ENCODE assay signal across 5 fruit fly cellular contexts in the genomic region with DNA sequence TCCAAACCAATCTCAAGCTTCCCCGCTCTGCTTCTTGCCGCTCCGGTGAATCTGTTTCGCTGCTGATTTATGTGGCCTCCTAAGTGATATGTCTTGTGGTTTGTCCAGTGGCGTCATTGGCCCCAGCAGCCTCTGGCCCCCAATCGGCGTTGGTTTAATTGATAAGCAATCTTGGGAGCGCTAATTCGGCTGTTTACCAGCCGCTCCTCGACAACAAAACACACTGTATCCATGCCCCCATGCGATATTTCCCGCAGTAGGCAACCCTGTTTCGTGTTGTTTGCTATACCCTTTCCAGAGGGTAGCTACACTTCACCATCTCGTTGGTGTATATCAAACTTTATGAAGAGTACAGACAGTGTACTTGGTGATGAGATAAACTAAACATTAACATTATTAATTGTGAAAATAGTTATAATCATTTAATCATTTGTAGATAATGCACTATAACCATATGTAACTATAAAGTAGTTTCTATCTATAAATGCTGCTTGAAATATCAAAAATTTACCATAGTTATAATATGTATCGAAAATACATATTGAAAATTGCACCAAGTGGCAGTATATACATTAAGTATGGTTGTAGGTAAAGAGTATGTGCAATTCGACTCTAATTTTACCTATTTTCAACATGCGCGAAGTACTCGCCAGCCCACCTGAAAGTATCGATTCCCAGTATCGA.
TF ChIP-seq lines count a peak whose summit lies in the region.

A gene (minus strand): TSS at position 229 of the 684 bp plus-strand sequence.

- TF ChIP-seq CTCF in whole organism, embryonic (GFP tag; optimal IDR thresholded peaks at IDR 0.05; lab: Kevin White, UChicago) = no peak

TF ChIP-seq in whole organism, adult, 20 proteins besides CTCF, POLR2A, EP300 and RAD21 (continues in another document):
- TF ChIP-seq Clk (GFP tag; optimal IDR thresholded peaks at IDR 0.05; lab: Kevin White, UChicago) = peak; percentile 48
- TF ChIP-seq cnc (optimal IDR thresholded peaks at IDR 0.05; lab: Kevin White, UChicago) = no peak
- TF ChIP-seq CG5204 (GFP tag; optimal IDR thresholded peaks at IDR 0.05; lab: Kevin White, UChicago) = peak; percentile 75
- peak; percentile 84 for TF ChIP-seq Hr96 (GFP tag; optimal IDR thresholded peaks at IDR 0.05; lab: Kevin White, UChicago)
- no peak for TF ChIP-seq kay (GFP tag; lab: Kevin White, UChicago; ENCODE audit: borderline replicate concordance)
- peak; percentile 88 for TF ChIP-seq CG1620 (GFP tag; optimal IDR thresholded peaks at IDR 0.05; lab: Kevin White, UChicago)
- peak; percentile 86 for TF ChIP-seq CG7101 (tag; optimal IDR thresholded peaks at IDR 0.05; lab: Kevin White, UChicago)
- TF ChIP-seq CG7045 (GFP tag; optimal IDR thresholded peaks at IDR 0.05; lab: Kevin White, UChicago) = peak; percentile 73
- peak; percentile 44 for TF ChIP-seq ovo (GFP tag; optimal IDR thresholded peaks at IDR 0.05; lab: Kevin White, UChicago)
- peak; percentile 73 for TF ChIP-seq toe (GFP tag; optimal IDR thresholded peaks at IDR 0.05; lab: Kevin White, UChicago)
- peak; percentile 80 for TF ChIP-seq Mnt (GFP tag; optimal IDR thresholded peaks at IDR 0.05; lab: Kevin White, UChicago)
- peak; percentile 65 for TF ChIP-seq tj (GFP tag; optimal IDR thresholded peaks at IDR 0.05; lab: Kevin White, UChicago)
- TF ChIP-seq bab1 (GFP tag; optimal IDR thresholded peaks at IDR 0.05; lab: Kevin White, UChicago) = peak; percentile 77
- peak; percentile 79 for TF ChIP-seq pad (GFP tag; optimal IDR thresholded peaks at IDR 0.05; lab: Kevin White, UChicago)
- TF ChIP-seq CG14711 (tag; optimal IDR thresholded peaks at IDR 0.05; lab: Kevin White, UChicago) = peak; percentile 92
- TF ChIP-seq CG33017 (tag; optimal IDR thresholded peaks at IDR 0.05; lab: Kevin White, UChicago) = peak; percentile 67

TF ChIP-seq in whole organism, embryonic, 481 proteins besides CTCF, POLR2A, EP300 and RAD21 (continues in another document):
- TF ChIP-seq Atf6 (GFP tag; IDR thresholded peaks at IDR 0.05; lab: Robert Waterston, UW) = peak; percentile 69
- no peak for TF ChIP-seq dan (GFP tag; IDR thresholded peaks at IDR 0.05; lab: Robert Waterston, UW)
- TF ChIP-seq CG1647 (GFP tag; optimal IDR thresholded peaks at IDR 0.05; lab: Kevin White, UChicago) = peak; percentile 64
- peak; percentile 81 for TF ChIP-seq ATbp (GFP tag; optimal IDR thresholded peaks at IDR 0.05; lab: Kevin White, UChicago)
- peak in 1 of 3 experiments; percentile 82 for TF ChIP-seq lola (GFP tag; optimal IDR thresholded peaks at IDR 0.05; lab: Kevin White, UChicago)
- no peak for TF ChIP-seq her (GFP tag; optimal IDR thresholded peaks at IDR 0.05; lab: Kevin White, UChicago)
- TF ChIP-seq Hmr (GFP tag; optimal IDR thresholded peaks at IDR 0.05; lab: Kevin White, UChicago) = peak; percentile 90
- TF ChIP-seq gem (tag; optimal IDR thresholded peaks at IDR 0.05; lab: Kevin White, UChicago) = peak; percentile 93
- peak; percentile 61 for TF ChIP-seq jumu (GFP tag; optimal IDR thresholded peaks at IDR 0.05; lab: Kevin White, UChicago)
- peak; percentile 15 for TF ChIP-seq tup (GFP tag; optimal IDR thresholded peaks at IDR 0.05; lab: Kevin White, UChicago)
- TF ChIP-seq Six4 (GFP tag; optimal IDR thresholded peaks at IDR 0.05; lab: Kevin White, UChicago) = peak; percentile 80
- TF ChIP-seq ara (GFP tag; IDR thresholded peaks at IDR 0.05; lab: Robert Waterston, UW) = peak; percentile 57
- peak; percentile 59 for TF ChIP-seq CG31224 (GFP tag; IDR thresholded peaks at IDR 0.05; lab: Robert Waterston, UW)
- no peak for TF ChIP-seq ac (GFP tag; optimal IDR thresholded peaks at IDR 0.05; lab: Kevin White, UChicago)
- TF ChIP-seq knrl (GFP tag; IDR thresholded peaks at IDR 0.05; lab: Robert Waterston, UW; ENCODE audit: partially characterized antibody) = peak; percentile 44; the same call in 1 of the 3 replicates
- TF ChIP-seq inv (GFP tag; IDR thresholded peaks at IDR 0.05; lab: Robert Waterston, UW; ENCODE audit: partially characterized antibody) = peak; percentile 36; the same call in 1 of the 2 replicates

TF ChIP-seq in whole organism, prepupa, 60 proteins besides CTCF, POLR2A, EP300 and RAD21 (continues in another document):
- peak; percentile 88 for TF ChIP-seq OdsH (GFP tag; optimal IDR thresholded peaks at IDR 0.05; lab: Kevin White, UChicago)
- peak; percentile 72 for TF ChIP-seq vri (GFP tag; optimal IDR thresholded peaks at IDR 0.05; lab: Kevin White, UChicago)
- TF ChIP-seq CG11902 (GFP tag; optimal IDR thresholded peaks at IDR 0.05; lab: Kevin White, UChicago) = peak; percentile 83
- TF ChIP-seq Sox102F (GFP tag; optimal IDR thresholded peaks at IDR 0.05; lab: Kevin White, UChicago) = peak; percentile 82
- TF ChIP-seq CG7368 (GFP tag; optimal IDR thresholded peaks at IDR 0.05; lab: Kevin White, UChicago) = peak; percentile 76
- peak; percentile 78 for TF ChIP-seq CG9139 (GFP tag; optimal IDR thresholded peaks at IDR 0.05; lab: Kevin White, UChicago)
- peak; percentile 90 for TF ChIP-seq CG10631 (GFP tag; optimal IDR thresholded peaks at IDR 0.05; lab: Kevin White, UChicago)
- peak; percentile 86 for TF ChIP-seq net (GFP tag; optimal IDR thresholded peaks at IDR 0.05; lab: Kevin White, UChicago)
- TF ChIP-seq Hr39 (GFP tag; optimal IDR thresholded peaks at IDR 0.05; lab: Kevin White, UChicago) = peak; percentile 90
- peak; percentile 83 for TF ChIP-seq acj6 (GFP tag; optimal IDR thresholded peaks at IDR 0.05; lab: Kevin White, UChicago)
- peak; percentile 86 for TF ChIP-seq CG4318 (GFP tag; optimal IDR thresholded peaks at IDR 0.05; lab: Kevin White, UChicago)
- peak; percentile 94 for TF ChIP-seq CG32006 (GFP tag; optimal IDR thresholded peaks at IDR 0.05; lab: Kevin White, UChicago)
- TF ChIP-seq CG3919 (GFP tag; optimal IDR thresholded peaks at IDR 0.05; lab: Kevin White, UChicago) = peak; percentile 87
- TF ChIP-seq eg (GFP tag; IDR thresholded peaks at IDR 0.05; lab: Robert Waterston, UW) = peak; percentile 70
- TF ChIP-seq pdm3 (GFP tag; optimal IDR thresholded peaks at IDR 0.05; lab: Kevin White, UChicago) = peak; percentile 90
- TF ChIP-seq fd85E (GFP tag; optimal IDR thresholded peaks at IDR 0.05; lab: Kevin White, UChicago) = peak; percentile 66
- peak; percentile 4 for TF ChIP-seq Eip93F (GFP tag; optimal IDR thresholded peaks at IDR 0.05; lab: Kevin White, UChicago)

TF ChIP-seq in whole organism, pupa, 21 proteins besides CTCF, POLR2A, EP300 and RAD21 (continues in another document):
- TF ChIP-seq CG8159 (tag; optimal IDR thresholded peaks at IDR 0.05; lab: Kevin White, UChicago) = peak; percentile 89
- no peak for TF ChIP-seq CG14655 (GFP tag; optimal IDR thresholded peaks at IDR 0.05; lab: Kevin White, UChicago)
- TF ChIP-seq CG13204 (GFP tag; optimal IDR thresholded peaks at IDR 0.05; lab: Kevin White, UChicago) = peak; percentile 67
- peak; percentile 38; the same call in 1 of the 2 replicates for TF ChIP-seq CG10348 (GFP tag; IDR thresholded peaks at IDR 0.05; lab: Robert Waterston, UW)
- peak; percentile 76 for TF ChIP-seq CG17806 (tag; optimal IDR thresholded peaks at IDR 0.05; lab: Kevin White, UChicago)
- 0 out of 2 replicates have a peak, but pooled peaks have one; percentile 27 for TF ChIP-seq CG32121 (GFP tag; IDR thresholded peaks at IDR 0.05; lab: Robert Waterston, UW)
- TF ChIP-seq CG8301 (tag; optimal IDR thresholded peaks at IDR 0.05; lab: Kevin White, UChicago) = peak; percentile 86
- no peak for TF ChIP-seq EcR (GFP tag; optimal IDR thresholded peaks at IDR 0.05; lab: Kevin White, UChicago)
- TF ChIP-seq CG12605 (GFP tag; IDR thresholded peaks at IDR 0.05; lab: Robert Waterston, UW) = no peak
- no peak for TF ChIP-seq D1 (tag; optimal IDR thresholded peaks at IDR 0.05; lab: Kevin White, UChicago)
- TF ChIP-seq rn (GFP tag; IDR thresholded peaks at IDR 0.05; lab: Robert Waterston, UW) = no peak
- TF ChIP-seq fd96Ca (GFP tag; IDR thresholded peaks at IDR 0.05; lab: Robert Waterston, UW) = peak; percentile 25; the same call in 1 of the 3 replicates
- TF ChIP-seq CG15710 (tag; optimal IDR thresholded peaks at IDR 0.05; lab: Kevin White, UChicago) = peak; percentile 87
- peak; percentile 41 for TF ChIP-seq gl (tag; optimal IDR thresholded peaks at IDR 0.05; lab: Kevin White, UChicago)
- peak; percentile 70 for TF ChIP-seq CG4496 (GFP tag; IDR thresholded peaks at IDR 0.05; lab: Robert Waterston, UW)
- peak; percentile 83 for TF ChIP-seq CG9948 (tag; optimal IDR thresholded peaks at IDR 0.05; lab: Kevin White, UChicago)
- TF ChIP-seq Ets98B (GFP tag; IDR thresholded peaks at IDR 0.05; lab: Robert Waterston, UW) = peak; percentile 57
- peak; percentile 75 for TF ChIP-seq Pif1B (GFP tag; optimal IDR thresholded peaks at IDR 0.05; lab: Kevin White, UChicago)

TF ChIP-seq in whole organism, wandering third instar larva, 38 proteins besides CTCF, POLR2A, EP300 and RAD21 (continues in another document):
- TF ChIP-seq Sp1 (GFP tag; optimal IDR thresholded peaks at IDR 0.05; lab: Kevin White, UChicago) (peak; percentile 89), CG32264 (GFP tag; optimal IDR thresholded peaks at IDR 0.05; lab: Kevin White, UChicago) (no peak), brk (GFP tag; optimal IDR thresholded peaks at IDR 0.05; lab: Kevin White, UChicago) (no peak), lola (GFP tag; optimal IDR thresholded peaks at IDR 0.05; lab: Kevin White, UChicago) (no peak), HLH106 (tag; optimal IDR thresholded peaks at IDR 0.05; lab: Kevin White, UChicago) (peak; percentile 89), Dif (GFP tag; optimal IDR thresholded peaks at IDR 0.05; lab: Kevin White, UChicago; ENCODE audit: partially characterized antibody) (no peak), dsf (GFP tag; optimal IDR thresholded peaks at IDR 0.05; lab: Kevin White, UChicago; ENCODE audit: borderline replicate concordance) (no peak), CrebA (GFP tag; optimal IDR thresholded peaks at IDR 0.05; lab: Kevin White, UChicago; ENCODE audit: borderline replicate concordance) (no peak), foxo (GFP tag; optimal IDR thresholded peaks at IDR 0.05; lab: Kevin White, UChicago) (peak in 1 of 2 experiments; percentile 88), Mio (GFP tag; optimal IDR thresholded peaks at IDR 0.05; lab: Kevin White, UChicago) (peak; percentile 13), Hr78 (GFP tag; optimal IDR thresholded peaks at IDR 0.05; lab: Kevin White, UChicago) (no peak), psq (GFP tag; optimal IDR thresholded peaks at IDR 0.05; lab: Kevin White, UChicago) (peak; percentile 81), pan (optimal IDR thresholded peaks at IDR 0.05; lab: Kevin White, UChicago) (no peak), usp (GFP tag; optimal IDR thresholded peaks at IDR 0.05; lab: Kevin White, UChicago) (no peak), Jra (GFP tag; optimal IDR thresholded peaks at IDR 0.05; lab: Kevin White, UChicago) (no peak), Myc (optimal IDR thresholded peaks at IDR 0.05; lab: Kevin White, UChicago) (no peak), rgr (GFP tag; optimal IDR thresholded peaks at IDR 0.05; lab: Kevin White, UChicago) (peak; percentile 84), dmrt93B (GFP tag; optimal IDR thresholded peaks at IDR 0.05; lab: Kevin White, UChicago) (peak; percentile 81), jim (GFP tag; optimal IDR thresholded peaks at IDR 0.05; lab: Kevin White, UChicago) (no peak), h (GFP tag; optimal IDR thresholded peaks at IDR 0.05; lab: Kevin White, UChicago) (peak; percentile 81), Vsx2 (GFP tag; optimal IDR thresholded peaks at IDR 0.05; lab: Kevin White, UChicago; ENCODE audit: partially characterized antibody) (no peak)
